Fruit fly (Drosophila melanogaster): Measurements from ENCODE around the gene CG33710.

CG33710 gene

DNA sequence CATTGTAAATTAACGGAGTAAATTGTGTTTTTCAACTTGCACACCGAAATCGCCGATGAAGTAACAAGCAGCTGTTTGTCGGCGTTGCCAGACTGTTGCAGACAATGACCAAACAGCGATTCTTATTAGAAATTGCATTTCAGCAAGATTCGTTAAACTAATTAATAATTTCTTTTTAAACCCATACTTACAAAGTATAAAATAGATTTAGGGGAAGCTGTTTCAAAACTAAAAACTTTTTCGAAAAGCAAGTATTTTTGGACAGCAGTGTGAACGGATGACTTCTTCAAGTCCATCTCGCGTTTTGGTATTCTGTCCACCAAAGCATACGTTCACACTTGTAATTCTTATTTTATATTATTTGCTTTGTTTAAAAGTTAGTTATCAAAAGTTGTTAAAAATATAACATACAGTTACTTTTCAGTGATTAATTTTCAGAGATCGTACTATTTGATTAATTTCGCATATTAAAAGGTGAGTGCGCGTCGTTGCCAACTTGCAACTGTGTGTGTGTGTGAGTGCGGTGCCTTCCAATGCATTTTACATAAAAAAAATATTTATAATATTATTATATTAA, 24.1 kb downstream of the CG33710 start, which contains the start of the genes CG8004 and RhoGDI (continued):
- TF ChIP-seq CG2120 (GFP tag; optimal IDR thresholded peaks at IDR 0.05): peak; percentile 84
- TF ChIP-seq CG12942 (GFP tag; optimal IDR thresholded peaks at IDR 0.05): peak; percentile 9
- TF ChIP-seq hb (GFP tag; IDR thresholded peaks at IDR 0.05; ENCODE audit: partially characterized antibody): no peak
- TF ChIP-seq CG13775 (GFP tag; optimal IDR thresholded peaks at IDR 0.05): peak; percentile 55
- TF ChIP-seq CG10267 (tag; optimal IDR thresholded peaks at IDR 0.05): peak; percentile 78
- peak; percentile 49 for TF ChIP-seq p53 (GFP tag; optimal IDR thresholded peaks at IDR 0.05)
- TF ChIP-seq Spps (tag; optimal IDR thresholded peaks at IDR 0.05): no peak
- peak; percentile 52 for TF ChIP-seq E2f2 (GFP tag; IDR thresholded peaks at IDR 0.05)
- TF ChIP-seq CG6791 (GFP tag; IDR thresholded peaks at IDR 0.05; ENCODE audit: partially characterized antibody): peak; percentile 41; the same call in 1 of the 3 replicates
- TF ChIP-seq Deaf1 (tag; optimal IDR thresholded peaks at IDR 0.05): no peak
- TF ChIP-seq Eip74EF (GFP tag; optimal IDR thresholded peaks at IDR 0.05): peak in 1 of 2 experiments; percentile 24
- peak; percentile 32 for TF ChIP-seq Myb (GFP tag; optimal IDR thresholded peaks at IDR 0.05)
- peak; percentile 44 for TF ChIP-seq Six4 (GFP tag; optimal IDR thresholded peaks at IDR 0.05)
- TF ChIP-seq CG12299 (tag; optimal IDR thresholded peaks at IDR 0.05): peak; percentile 73
- TF ChIP-seq fd3F (GFP tag; optimal IDR thresholded peaks at IDR 0.05): peak; percentile 47
- peak; percentile 60; the same call in 1 of the 2 replicates for TF ChIP-seq CG13287 (GFP tag; IDR thresholded peaks at IDR 0.05; ENCODE audit: partially characterized antibody)
- no peak for TF ChIP-seq nau (GFP tag; optimal IDR thresholded peaks at IDR 0.05)
- TF ChIP-seq D19A (tag; optimal IDR thresholded peaks at IDR 0.05): peak; percentile 16
- 0 out of 2 replicates have a peak, but pooled peaks have one; percentile 12 for TF ChIP-seq Drgx (GFP tag; IDR thresholded peaks at IDR 0.05)
- TF ChIP-seq CG1602 (GFP tag; optimal IDR thresholded peaks at IDR 0.05): peak; percentile 63
- TF ChIP-seq CG7786 (GFP tag; optimal IDR thresholded peaks at IDR 0.05): peak; percentile 74
- TF ChIP-seq Jarid2 (GFP tag; optimal IDR thresholded peaks at IDR 0.05): no peak
- peak; percentile 62 for TF ChIP-seq Abd-B (GFP tag; optimal IDR thresholded peaks at IDR 0.05)
- no peak for TF ChIP-seq tio (GFP tag; optimal IDR thresholded peaks at IDR 0.05)
- TF ChIP-seq Kr (GFP tag; optimal IDR thresholded peaks at IDR 0.05): no peak
- no peak for TF ChIP-seq Doc2 (GFP tag; IDR thresholded peaks at IDR 0.05)
- TF ChIP-seq gfzf (GFP tag; optimal IDR thresholded peaks at IDR 0.05): peak; percentile 90
- TF ChIP-seq HmgD (GFP tag; optimal IDR thresholded peaks at IDR 0.05): no peak
- peak; percentile 52 for TF ChIP-seq dmrt11E (tag; optimal IDR thresholded peaks at IDR 0.05)
- TF ChIP-seq CG7839 (tag; optimal IDR thresholded peaks at IDR 0.05): peak; percentile 60
- TF ChIP-seq eve (GFP tag; optimal IDR thresholded peaks at IDR 0.05): no peak
- no peak for TF ChIP-seq jigr1 (GFP tag; IDR thresholded peaks at IDR 0.05)
- TF ChIP-seq CG17359 (tag; optimal IDR thresholded peaks at IDR 0.05): peak; percentile 65
- TF ChIP-seq crp (GFP tag; optimal IDR thresholded peaks at IDR 0.05): peak; percentile 74 to 94
- peak; percentile 59 for TF ChIP-seq CG12769 (tag; optimal IDR thresholded peaks at IDR 0.05)
- no peak for TF ChIP-seq TFAM (GFP tag; optimal IDR thresholded peaks at IDR 0.05)
- peak; percentile 82 for TF ChIP-seq Ets97D (GFP tag; optimal IDR thresholded peaks at IDR 0.05)
- peak; percentile 53 for TF ChIP-seq bcd (GFP tag; optimal IDR thresholded peaks at IDR 0.05)
- no peak for TF ChIP-seq pros (GFP tag; optimal IDR thresholded peaks at IDR 0.05)
- peak; percentile 69 for TF ChIP-seq Side (GFP tag; optimal IDR thresholded peaks at IDR 0.05)
- TF ChIP-seq Chrac-16 (GFP tag; optimal IDR thresholded peaks at IDR 0.05): peak; percentile 66
- no peak for TF ChIP-seq vnd (GFP tag; IDR thresholded peaks at IDR 0.05; ENCODE audit: partially characterized antibody)
- TF ChIP-seq amos (GFP tag; IDR thresholded peaks at IDR 0.05; ENCODE audit: partially characterized antibody): no peak
- TF ChIP-seq sens-2 (GFP tag; IDR thresholded peaks at IDR 0.05): no peak
- TF ChIP-seq Hmx (GFP tag; optimal IDR thresholded peaks at IDR 0.05): peak; percentile 33
- TF ChIP-seq CG17829 (tag; optimal IDR thresholded peaks at IDR 0.05): peak; percentile 79
- TF ChIP-seq stwl (tag; optimal IDR thresholded peaks at IDR 0.05): peak; percentile 70
- TF ChIP-seq CG10321 (GFP tag; IDR thresholded peaks at IDR 0.05): no peak
- TF ChIP-seq CG10654 (GFP tag; optimal IDR thresholded peaks at IDR 0.05): peak; percentile 60

Data from whole organism, embryonic.